Worm (Caenorhabditis elegans): ENCODE data around the gene ceh-48.

- TF ChIP-seq snpc-4 (tag; optimal IDR thresholded peaks at IDR 0.05) (no peak), elt-3 (tag; optimal IDR thresholded peaks at IDR 0.05) (no peak), mdl-1 (tag; optimal IDR thresholded peaks at IDR 0.05) (no peak), nhr-12 (tag; optimal IDR thresholded peaks at IDR 0.05) (no peak), unc-62 (GFP tag; optimal IDR thresholded peaks at IDR 0.05) (no peak), blmp-1 (tag; optimal IDR thresholded peaks at IDR 0.05; ENCODE audit: insufficient read depth) (no peak), Y55F3AM.14 (GFP tag; optimal IDR thresholded peaks at IDR 0.05) (no peak), lsy-2 (tag; optimal IDR thresholded peaks at IDR 0.05) (no peak)
Measured at ce11 chrIV:6832194-6832593, 20.3 kb downstream of the ceh-48 start.
